Worm (Caenorhabditis elegans) whole organism, late embryonic: ENCODE data around the gene T20D4.7.

Experiments
- che-1 ChIP-seq: sonication (generic microtip); optimal IDR thresholded peaks from 2 replicates; lab custom pipeline; 2016; ENCODE audit warnings: mild to moderate bottlenecking, missing genetic modification characterization, missing compliant biosample characterization
- elt-2 ChIP-seq: sonication (generic microtip); optimal IDR thresholded peaks from 2 replicates; lab custom pipeline; 2016; ENCODE audit warnings: missing genetic modification reagents, missing genetic modification characterization, missing compliant biosample characterization
- elt-4 ChIP-seq: sonication (generic microtip); optimal IDR thresholded peaks from 2 replicates; lab custom pipeline; 2016; ENCODE audit warnings: missing genetic modification characterization, missing compliant biosample characterization
- syd-9 ChIP-seq: sonication (generic microtip); optimal IDR thresholded peaks from 2 replicates; lab custom pipeline; 2016; ENCODE audit warnings: mild to moderate bottlenecking, missing genetic modification characterization, moderate library complexity, missing compliant biosample characterization
- unc-86 ChIP-seq: sonication (generic microtip); optimal IDR thresholded peaks from 2 replicates; lab custom pipeline; 2016; ENCODE audit warnings: missing genetic modification characterization, missing compliant biosample characterization

- TF ChIP-seq syd-9 (tag; lab: Kevin White, UChicago) (no peak), elt-2 (tag; lab: Kevin White, UChicago) (no peak), elt-4 (tag; lab: Kevin White, UChicago) (no peak), unc-86 (no peak), che-1 (tag; lab: Kevin White, UChicago) (no peak)
Measured at ce11 chrV:3398314-3398713, 10.4 kb upstream of the T20D4.7 start, which contains the start of gene T20D4.11.
